Worm (Caenorhabditis elegans) whole organism, young adult: ENCODE results near the gene Y37H2A.14.

Experiments used
- B0336.3 ChIP-seq: fragments of 200-800 bp; sonication (Bioruptor generic); IDR thresholded peaks from 2 replicates; pipeline ENCODE4 v1.3.6; 2022; ENCODE audit warnings: missing genetic modification characterization, missing compliant biosample characterization
- C17E4.6 ChIP-seq: fragments of 200-800 bp; sonication (Bioruptor generic); IDR thresholded peaks from 2 replicates; pipeline ENCODE4 v1.3.6; 2022; ENCODE audit warnings: missing genetic modification reagents, missing genetic modification characterization, missing compliant biosample characterization
- F33H1.4 ChIP-seq: fragments of 200-800 bp; sonication (Bioruptor generic); IDR thresholded peaks from 2 replicates; pipeline ENCODE4 v1.3.6; 2022; ENCODE audit warnings: missing genetic modification reagents, missing genetic modification characterization, missing compliant biosample characterization
- F49E8.2 ChIP-seq: sonication (generic microtip); optimal IDR thresholded peaks from 3 replicates; lab custom pipeline; 2017; ENCODE audit warnings: missing genetic modification characterization, mild to moderate bottlenecking, missing compliant biosample characterization, antibody characterized with exemption, moderate library complexity; ENCODE audit not compliant: insufficient read depth
- F57C9.4 ChIP-seq: sonication (generic microtip); optimal IDR thresholded peaks from 2 replicates; lab custom pipeline; 2017; ENCODE audit warnings: mild to moderate bottlenecking, missing genetic modification characterization, missing compliant biosample characterization
- K11D2.4 ChIP-seq: fragments of 200-800 bp; sonication (Bioruptor generic); IDR thresholded peaks from 2 replicates; pipeline ENCODE4 v1.3.6; 2022; ENCODE audit warnings: missing genetic modification reagents, missing genetic modification characterization, missing compliant biosample characterization
- attf-3 ChIP-seq: fragments of 200-800 bp; sonication (Bioruptor generic); conservative IDR thresholded peaks from 2 replicates; pipeline ENCODE4 v1.3.6; 2022; ENCODE audit warnings: missing genetic modification reagents, missing genetic modification characterization, missing compliant biosample characterization
- attf-5 ChIP-seq: fragments of 200-800 bp; sonication (Bioruptor generic); optimal IDR thresholded peaks from 2 replicates; lab custom pipeline; 2018; ENCODE audit warnings: mild to moderate bottlenecking, missing genetic modification characterization, missing compliant biosample characterization
- attf-6 ChIP-seq: fragments of 200-800 bp; sonication (Bioruptor generic); IDR thresholded peaks from 2 replicates; pipeline ENCODE4 v1.3.6; 2022; ENCODE audit warnings: missing genetic modification reagents, missing genetic modification characterization, missing compliant biosample characterization
- cebp-1 ChIP-seq, 2 experiments: fragments of 200-800 bp in 1 of 2; sonication (Bioruptor generic) in 1 of 2; sonication (generic microtip) in 1 of 2; IDR thresholded peaks in 1 of 2; optimal IDR thresholded peaks in 1 of 2; 2 replicates each; pipeline versions ENCODE4 v1.3.6 to Lab custom; 2017 to 2022; ENCODE audit warnings: missing compliant biosample characterization in 2 of 2, missing genetic modification characterization in 2 of 2, mild to moderate bottlenecking in 1 of 2, missing genetic modification reagents in 1 of 2, moderate library complexity in 1 of 2
- ceh-91 ChIP-seq: fragments of 200-800 bp; sonication (Bioruptor generic); IDR thresholded peaks from 2 replicates; pipeline ENCODE4 v1.3.6; 2022; ENCODE audit warnings: missing genetic modification reagents, missing genetic modification characterization, missing compliant biosample characterization
- die-1 ChIP-seq: sonication (generic microtip); optimal IDR thresholded peaks from 2 replicates; lab custom pipeline; 2016; ENCODE audit warnings: missing genotype, mild to moderate bottlenecking, missing genetic modification characterization, missing compliant biosample characterization
- ekl-4 ChIP-seq: fragments of 200-800 bp; sonication (Bioruptor generic); IDR thresholded peaks from 2 replicates; pipeline ENCODE4 v1.3.6; 2022; ENCODE audit warnings: missing genetic modification reagents, missing genetic modification characterization, missing compliant biosample characterization
- him-1 ChIP-seq: sonication (generic microtip); optimal IDR thresholded peaks from 2 replicates; lab custom pipeline; 2016; ENCODE audit warnings: missing genotype, missing genetic modification reagents, missing genetic modification characterization, missing compliant biosample characterization
- hlh-12 ChIP-seq: sonication (generic microtip); optimal IDR thresholded peaks from 2 replicates; lab custom pipeline; 2016; ENCODE audit warnings: missing genetic modification characterization, missing compliant biosample characterization
- lag-1 ChIP-seq: fragments of 200-800 bp; sonication (Bioruptor generic); IDR thresholded peaks from 2 replicates; pipeline ENCODE4 v1.3.6; 2022; ENCODE audit warnings: missing genetic modification reagents, missing genetic modification characterization, missing compliant biosample characterization
- lsl-1 ChIP-seq: fragments of 200-800 bp; sonication (Bioruptor generic); optimal IDR thresholded peaks from 2 replicates; lab custom pipeline; 2018; ENCODE audit warnings: mild to moderate bottlenecking, missing genetic modification characterization, moderate library complexity, missing compliant biosample characterization
- lsy-27 ChIP-seq: sonication (generic microtip); optimal IDR thresholded peaks from 2 replicates; lab custom pipeline; 2017; ENCODE audit warnings: missing genetic modification characterization, mild to moderate bottlenecking, missing compliant biosample characterization, antibody characterized with exemption, missing genotype, borderline replicate concordance; ENCODE audit not compliant: insufficient read depth
- madf-3 ChIP-seq: fragments of 200-800 bp; sonication (Bioruptor generic); IDR thresholded peaks from 2 replicates; pipeline ENCODE4 v1.3.6; 2022; ENCODE audit warnings: missing genetic modification reagents, missing genetic modification characterization, missing compliant biosample characterization
- mcd-1 ChIP-seq: fragments of 200-800 bp; sonication (Bioruptor generic); IDR thresholded peaks from 2 replicates; pipeline ENCODE4 v1.3.6; 2022; ENCODE audit warnings: missing genetic modification reagents, missing genetic modification characterization, missing compliant biosample characterization
- nfyb-1 ChIP-seq: fragments of 200-800 bp; sonication (Bioruptor generic); IDR thresholded peaks from 2 replicates; pipeline ENCODE4 v1.3.6; 2022; ENCODE audit warnings: missing genetic modification reagents, missing genetic modification characterization, missing compliant biosample characterization
- nhr-27 ChIP-seq: fragments of 200-800 bp; sonication (Bioruptor generic); optimal IDR thresholded peaks from 2 replicates; lab custom pipeline; 2018; ENCODE audit warnings: mild to moderate bottlenecking, missing genetic modification characterization, moderate library complexity, missing compliant biosample characterization
- pbrm-1 ChIP-seq: fragments of 200-800 bp; sonication (Bioruptor generic); IDR thresholded peaks from 2 replicates; pipeline ENCODE4 v1.3.6; 2022; ENCODE audit warnings: missing genetic modification reagents, missing genetic modification characterization, missing compliant biosample characterization
- pha-4 ChIP-seq: fragments of 150-350 bp; sonication (generic microtip); optimal IDR thresholded peaks from 2 replicates; lab custom pipeline; 2014; ENCODE audit warnings: missing biosample characterization, missing genetic modification reagents, missing genetic modification characterization
- sea-2 ChIP-seq: fragments of 200-800 bp; sonication (Bioruptor generic); IDR thresholded peaks from 2 replicates; pipeline ENCODE4 v1.3.6; 2022; ENCODE audit warnings: missing genetic modification characterization, missing compliant biosample characterization
- snpc-1.1 ChIP-seq: sonication (generic microtip); optimal IDR thresholded peaks from 2 replicates; lab custom pipeline; 2017; ENCODE audit warnings: missing genetic modification characterization, mild to moderate bottlenecking, missing compliant biosample characterization, antibody characterized with exemption, moderate library complexity, missing genotype, missing genetic modification reagents; ENCODE audit not compliant: insufficient read depth
- snpc-1.3 ChIP-seq: sonication (generic microtip); optimal IDR thresholded peaks from 2 replicates; lab custom pipeline; 2017; ENCODE audit warnings: missing genetic modification characterization, mild to moderate bottlenecking, missing compliant biosample characterization, antibody characterized with exemption, moderate library complexity, missing genotype, missing genetic modification reagents; ENCODE audit not compliant: insufficient read depth
- snpc-4 ChIP-seq, 5 experiments: fragments of 150-350 bp in 1 of 5; sonication (generic microtip) in 4 of 5; optimal IDR thresholded peaks; 2 replicates each; lab custom pipeline; 2014 to 2018; ENCODE audit warnings: missing genetic modification characterization in 5 of 5, missing biosample characterization in 3 of 5, antibody characterized with exemption in 2 of 5, mild to moderate bottlenecking in 2 of 5, missing compliant biosample characterization in 2 of 5, missing genotype in 2 of 5, moderate library complexity in 2 of 5, missing genetic modification reagents in 1 of 5
- xnd-1 ChIP-seq: sonication (generic microtip); optimal IDR thresholded peaks from 2 replicates; lab custom pipeline; 2016; ENCODE audit warnings: missing genotype, missing genetic modification reagents, missing genetic modification characterization, missing compliant biosample characterization
- ztf-18 ChIP-seq: sonication (generic microtip); optimal IDR thresholded peaks from 2 replicates; lab custom pipeline; 2016; ENCODE audit warnings: missing genotype, mild to moderate bottlenecking, missing genetic modification characterization, missing compliant biosample characterization
- ztf-6 ChIP-seq: fragments of 200-800 bp; sonication (Bioruptor generic); IDR thresholded peaks from 2 replicates; pipeline ENCODE4 v1.3.6; 2022; ENCODE audit warnings: missing genetic modification reagents, missing genetic modification characterization, missing compliant biosample characterization

The Y37H2A.14 gene

DNA sequence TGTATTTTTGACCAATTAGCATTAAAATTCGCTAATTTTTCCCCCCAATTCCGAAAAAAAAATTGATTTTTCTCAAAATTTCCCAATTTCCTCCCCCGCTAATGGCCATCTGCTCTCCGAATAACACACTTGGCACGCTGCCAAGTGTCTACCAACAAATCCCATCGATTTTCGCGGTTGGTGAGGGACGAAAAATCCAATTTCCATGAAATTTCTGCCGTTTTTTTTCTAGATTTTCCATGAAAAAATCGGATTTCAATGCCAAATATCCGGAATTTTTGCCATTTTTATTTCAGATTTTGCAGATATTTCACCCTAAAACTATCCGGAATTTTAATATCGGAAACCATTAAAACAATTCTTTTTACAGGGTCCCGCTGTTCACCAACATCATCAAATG, 34.1 kb upstream of the Y37H2A.14 start:
- no peak for TF ChIP-seq him-1 (tag; lab: Kevin White, UChicago)
- TF ChIP-seq F57C9.4 (tag; lab: Kevin White, UChicago), result no peak
- TF ChIP-seq F33H1.4 (GFP tag; lab: Robert Waterston, UW), result no peak
- no peak for TF ChIP-seq xnd-1 (tag; lab: Kevin White, UChicago)
- no peak for TF ChIP-seq lsy-27
- TF ChIP-seq C17E4.6, result no peak
- TF ChIP-seq attf-6, result no peak
- TF ChIP-seq die-1 (tag; lab: Kevin White, UChicago), result no peak

DNA sequence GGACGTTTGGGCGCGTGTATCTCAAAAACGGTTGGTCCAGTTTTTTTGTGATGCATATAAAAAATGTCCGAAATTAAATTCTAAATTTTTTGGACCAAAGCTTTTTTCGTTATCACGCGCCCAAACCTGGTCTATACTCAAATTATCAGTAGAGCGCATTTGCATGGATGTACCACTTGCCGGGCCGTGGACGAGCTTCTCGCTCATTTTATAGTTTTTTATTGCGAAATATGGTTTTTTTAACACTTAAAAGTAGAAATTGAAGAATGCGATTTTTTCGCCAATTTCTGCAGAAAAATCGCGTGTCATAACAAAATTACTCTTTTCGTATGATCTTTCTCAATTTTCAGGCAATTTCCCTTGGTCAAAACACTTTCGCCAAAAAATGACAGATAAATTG, 28.5 kb upstream of the Y37H2A.14 start:
- TF ChIP-seq mcd-1 (GFP tag; lab: Robert Waterston, UW) (peak; percentile 83), attf-5 (GFP tag; lab: Kevin White, UChicago) (peak; percentile 13), cebp-1 (GFP tag; IDR thresholded peaks at IDR 0.05; lab: Robert Waterston, UW) (peak; percentile 93), cebp-1 (tag; optimal IDR thresholded peaks at IDR 0.05; lab: Kevin White, UChicago) (peak; percentile 90)

DNA sequence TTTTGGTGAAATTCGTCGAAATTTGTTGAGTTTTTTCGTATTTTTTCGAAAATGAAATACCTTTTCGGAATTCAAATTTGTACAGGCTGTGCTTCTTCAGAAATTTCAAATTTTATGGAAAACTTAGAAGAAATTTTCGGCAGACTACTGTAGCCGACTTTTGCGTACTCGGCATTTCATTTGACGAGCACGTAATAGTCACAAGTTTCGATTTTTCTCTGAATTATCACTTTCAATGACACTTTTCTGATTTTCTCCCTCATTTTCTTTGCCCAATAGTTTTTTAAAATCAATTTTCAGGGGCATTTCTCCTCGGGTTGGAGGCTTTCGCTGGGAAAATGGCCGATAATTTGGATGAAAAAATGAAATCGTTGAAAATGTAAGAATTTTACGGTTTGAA, 19.9 kb upstream of the Y37H2A.14 start, which contains the start of gene fbxa-107:
TSS of gene fbxa-107 (plus strand) at position 301 of the 400 bp plus-strand sequence.
- no peak for TF ChIP-seq madf-3
- TF ChIP-seq nfyb-1 (GFP tag; lab: Robert Waterston, UW), result no peak
- no peak for TF ChIP-seq snpc-4 (GFP tag; optimal IDR thresholded peaks at IDR 0.05; lab: Kevin White, UChicago)
- no peak for TF ChIP-seq snpc-4 (tag; optimal IDR thresholded peaks at IDR 0.05; lab: Kevin White, UChicago)
- no peak for TF ChIP-seq lag-1 (GFP tag; lab: Robert Waterston, UW)
- TF ChIP-seq ceh-91 (GFP tag; lab: Robert Waterston, UW), result no peak
- no peak for TF ChIP-seq ztf-18 (tag; lab: Kevin White, UChicago)
- TF ChIP-seq ekl-4 (GFP tag; lab: Robert Waterston, UW), result no peak
- no peak for TF ChIP-seq pha-4 (tag; lab: Kevin White, UChicago)
- no peak for TF ChIP-seq snpc-1.1 (tag; lab: Kevin White, UChicago)
- TF ChIP-seq K11D2.4, result no peak
- no peak for TF ChIP-seq ztf-6 (GFP tag; lab: Robert Waterston, UW)
- no peak for TF ChIP-seq B0336.3 (GFP tag; lab: Robert Waterston, UW)
- TF ChIP-seq sea-2 (GFP tag; lab: Robert Waterston, UW), result no peak
- TF ChIP-seq pbrm-1 (GFP tag; lab: Robert Waterston, UW), result no peak

DNA sequence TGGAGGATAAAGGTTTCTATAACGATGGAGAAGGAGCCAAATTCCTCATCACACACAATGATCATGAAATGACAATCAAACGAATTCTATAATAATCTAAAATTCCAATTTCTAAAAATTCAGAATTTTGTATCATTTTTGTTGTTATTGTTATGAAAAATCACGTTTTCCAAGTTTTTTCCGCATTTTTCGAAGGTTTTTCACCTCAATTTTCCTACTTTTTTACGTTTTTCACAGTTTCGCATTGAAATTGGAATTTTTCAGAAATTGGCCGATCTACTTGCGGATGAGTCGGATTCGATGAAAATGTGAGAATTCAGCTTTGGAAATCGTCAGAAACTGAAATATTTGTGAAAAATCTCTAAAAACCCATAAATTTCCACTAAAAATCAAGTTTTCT, 18.5 kb upstream of the Y37H2A.14 start, which contains the start of gene fbxa-210:
TSS of gene fbxa-210 (plus strand) at position 301 of the 400 bp plus-strand sequence.
- TF ChIP-seq attf-3 (no peak), ztf-6 (GFP tag; lab: Robert Waterston, UW) (no peak), ekl-4 (GFP tag; lab: Robert Waterston, UW) (no peak), nhr-27 (tag; lab: Kevin White, UChicago) (no peak), hlh-12 (tag; lab: Kevin White, UChicago) (no peak)

DNA sequence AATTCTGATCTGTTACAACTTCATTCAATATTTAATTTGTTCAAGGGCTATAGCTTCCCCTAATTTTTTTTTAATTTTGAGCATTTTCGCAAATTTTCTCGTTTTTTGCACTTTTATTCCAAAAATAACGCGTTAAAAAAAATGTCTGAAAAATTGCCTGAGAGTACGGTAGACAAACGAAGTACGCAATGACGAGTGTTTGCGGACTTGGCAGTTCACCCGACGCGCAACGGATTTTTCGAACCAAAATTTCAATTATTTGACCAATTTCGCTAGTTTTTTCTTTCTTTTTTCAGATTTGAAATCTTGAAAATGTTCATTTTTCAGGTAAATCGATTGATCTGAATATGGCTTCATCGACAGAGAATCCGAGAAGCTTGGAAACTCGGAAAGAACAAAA, 16.4 kb upstream of the Y37H2A.14 start, which contains the start of gene fbxa-211:
TSS of gene fbxa-211 (plus strand) at position 328 of the 400 bp plus-strand sequence.
- TF ChIP-seq ekl-4 (GFP tag; lab: Robert Waterston, UW) (no peak), lsl-1 (peak; percentile 71), F49E8.2 (peak; percentile 43), snpc-1.3 (tag; lab: Kevin White, UChicago) (peak; percentile 32)
- TF ChIP-seq, all 124 proteins: peak for 3
